Fruit fly (Drosophila melanogaster) whole organism, wandering third instar larva: Measurements from ENCODE around the gene CG12521.

Experiments used
- CG32264 ChIP-seq: fragments of 200-800 bp; sonication (Bioruptor generic); optimal IDR thresholded peaks from 2 replicates; lab custom pipeline; 2016; ENCODE audit warnings: missing biosample characterization, missing genetic modification characterization
- CG9705 ChIP-seq: fragments of 200-800 bp; sonication (Bioruptor generic); optimal IDR thresholded peaks from 2 replicates; lab custom pipeline; 2018; ENCODE audit warnings: missing biosample characterization, mild to moderate bottlenecking, missing genetic modification characterization
- CrebA ChIP-seq: fragments of 200-800 bp; sonication (Bioruptor generic); optimal IDR thresholded peaks from 2 replicates; lab custom pipeline; 2016; ENCODE audit warnings: missing biosample characterization, mild to moderate bottlenecking, missing genetic modification characterization, borderline replicate concordance
- Dfd ChIP-seq: fragments of >200 bp; optimal IDR thresholded peaks from 2 replicates; lab custom pipeline; 2017; ENCODE audit warnings: missing biosample characterization, missing genetic modification characterization
- Dif ChIP-seq: fragments of 200-275, 200-300 bp; sonication (Bioruptor generic); optimal IDR thresholded peaks from 2 replicates; lab custom pipeline; 2018; ENCODE audit warnings: missing biosample characterization, missing genetic modification characterization; ENCODE audit not compliant: partially characterized antibody
- GATAd ChIP-seq: sonication (Bioruptor generic); optimal IDR thresholded peaks from 2 replicates; lab custom pipeline; 2016; ENCODE audit warnings: missing biosample characterization, missing genetic modification characterization
- HLH106 ChIP-seq: fragments of 200-800 bp; optimal IDR thresholded peaks from 3 replicates; lab custom pipeline; 2019; ENCODE audit warnings: missing biosample characterization, mild to moderate bottlenecking, missing genetic modification characterization, moderate library complexity
- Hnf4 ChIP-seq: fragments of 200-800 bp; sonication (Bioruptor generic); optimal IDR thresholded peaks from 2 replicates; lab custom pipeline; 2016; ENCODE audit warnings: missing biosample characterization, mild to moderate bottlenecking, missing genetic modification characterization
- Hr83 ChIP-seq: fragments of 200-300 bp; sonication (Bioruptor generic); optimal IDR thresholded peaks from 2 replicates; lab custom pipeline; 2016; ENCODE audit warnings: missing biosample characterization, mild to moderate bottlenecking, missing genetic modification characterization, moderate library complexity; ENCODE audit not compliant: poor library complexity, severe bottlenecking
- Mio ChIP-seq: sonication (Bioruptor generic); optimal IDR thresholded peaks from 2 replicates; lab custom pipeline; 2016; ENCODE audit warnings: missing biosample characterization, missing genetic modification characterization
- Myc ChIP-seq: fragments of >200 bp; optimal IDR thresholded peaks from 2 replicates; lab custom pipeline; 2017
- N ChIP-seq: fragments of >200 bp; optimal IDR thresholded peaks from 2 replicates; lab custom pipeline; 2018; ENCODE audit warnings: missing biosample characterization, missing external identifiers, missing genetic modification characterization
- Sp1 ChIP-seq: fragments of 200-800 bp; sonication (Bioruptor generic); optimal IDR thresholded peaks from 3 replicates; lab custom pipeline; 2019; ENCODE audit warnings: missing biosample characterization, mild to moderate bottlenecking, missing genetic modification characterization, moderate library complexity
- br ChIP-seq: fragments of 200-800 bp; sonication (Bioruptor generic); optimal IDR thresholded peaks from 2 replicates; lab custom pipeline; 2016; ENCODE audit warnings: missing biosample characterization, missing genetic modification characterization
- dl ChIP-seq, 2 experiments: fragments of 175-275, 200-275 bp in 1 of 2; fragments of 200-275 bp in 1 of 2; sonication (Bioruptor generic); optimal IDR thresholded peaks; lab custom pipeline; 2018; ENCODE audit warnings: mild to moderate bottlenecking in 2 of 2, missing biosample characterization in 2 of 2, missing genetic modification characterization in 2 of 2, moderate library complexity in 2 of 2; ENCODE audit not compliant: partially characterized antibody in 2 of 2, insufficient read depth in 1 of 2
- dmrt93B ChIP-seq: fragments of 200-800 bp; sonication (Bioruptor generic); optimal IDR thresholded peaks from 2 replicates; lab custom pipeline; 2018; ENCODE audit warnings: missing biosample characterization, mild to moderate bottlenecking, missing genetic modification characterization
- dsf ChIP-seq: sonication (Bioruptor generic); optimal IDR thresholded peaks from 2 replicates; lab custom pipeline; 2016; ENCODE audit warnings: missing biosample characterization, missing genetic modification characterization, borderline replicate concordance
- ey ChIP-seq: fragments of 200-800 bp; sonication (Bioruptor generic); optimal IDR thresholded peaks from 2 replicates; lab custom pipeline; 2016; ENCODE audit warnings: missing biosample characterization, missing genetic modification characterization
- foxo ChIP-seq, 2 experiments: fragments of 200-800 bp; sonication (Bioruptor generic); optimal IDR thresholded peaks; 2 replicates in 1 of 2; 3 replicates in 1 of 2; lab custom pipeline; 2016 to 2017; ENCODE audit warnings: missing biosample characterization in 2 of 2, missing genetic modification characterization in 2 of 2
- fru ChIP-seq: fragments of 200-800 bp; sonication (Bioruptor generic); optimal IDR thresholded peaks from 3 replicates; lab custom pipeline; 2016; ENCODE audit warnings: missing biosample characterization, mild to moderate bottlenecking, missing genetic modification characterization
- h ChIP-seq: fragments of 200-800 bp; sonication (Bioruptor generic); optimal IDR thresholded peaks from 3 replicates; lab custom pipeline; 2016; ENCODE audit warnings: missing biosample characterization, mild to moderate bottlenecking, missing genetic modification characterization
- jim ChIP-seq: fragments of 175-275, 200-325 bp; sonication (Bioruptor generic); optimal IDR thresholded peaks from 2 replicates; lab custom pipeline; 2016; ENCODE audit warnings: missing biosample characterization, mild to moderate bottlenecking, missing genetic modification characterization
- lola ChIP-seq: fragments of >200 bp; optimal IDR thresholded peaks from 2 replicates; lab custom pipeline; 2017; ENCODE audit warnings: missing biosample characterization, missing genetic modification characterization
- psq ChIP-seq: fragments of 200-800 bp; sonication (Bioruptor generic); optimal IDR thresholded peaks from 3 replicates; lab custom pipeline; 2017; ENCODE audit warnings: missing biosample characterization, mild to moderate bottlenecking, missing genetic modification characterization, moderate library complexity
- rgr ChIP-seq: fragments of 200-800 bp; sonication (Bioruptor generic); optimal IDR thresholded peaks from 3 replicates; lab custom pipeline; 2016; ENCODE audit warnings: missing biosample characterization, mild to moderate bottlenecking, missing genetic modification characterization
- sage ChIP-seq: fragments of 200-800 bp; sonication (Bioruptor generic); optimal IDR thresholded peaks from 2 replicates; lab custom pipeline; 2016; ENCODE audit warnings: missing biosample characterization, mild to moderate bottlenecking, missing genetic modification characterization
- sv ChIP-seq: fragments of 200-800 bp; sonication (Bioruptor generic); optimal IDR thresholded peaks from 3 replicates; lab custom pipeline; 2016; ENCODE audit warnings: missing biosample characterization, missing genetic modification characterization
- tai ChIP-seq: sonication (Bioruptor generic); optimal IDR thresholded peaks from 2 replicates; lab custom pipeline; 2016; ENCODE audit warnings: missing biosample characterization, missing genetic modification characterization
- usp ChIP-seq: fragments of >200 bp; optimal IDR thresholded peaks from 2 replicates; lab custom pipeline; 2017; ENCODE audit warnings: missing biosample characterization, missing genetic modification characterization
- woc ChIP-seq: sonication (Bioruptor generic); optimal IDR thresholded peaks from 2 replicates; lab custom pipeline; 2016; ENCODE audit warnings: missing biosample characterization, mild to moderate bottlenecking, missing genetic modification characterization

CG12521 gene

dm6 chr3L:11847703-11848102, at the start of gene CG12521:
TSS of gene CG12521 (minus strand) at chr3L:11847803.
- TF ChIP-seq ey (GFP tag; lab: Kevin White, UChicago), result no peak

DNA sequence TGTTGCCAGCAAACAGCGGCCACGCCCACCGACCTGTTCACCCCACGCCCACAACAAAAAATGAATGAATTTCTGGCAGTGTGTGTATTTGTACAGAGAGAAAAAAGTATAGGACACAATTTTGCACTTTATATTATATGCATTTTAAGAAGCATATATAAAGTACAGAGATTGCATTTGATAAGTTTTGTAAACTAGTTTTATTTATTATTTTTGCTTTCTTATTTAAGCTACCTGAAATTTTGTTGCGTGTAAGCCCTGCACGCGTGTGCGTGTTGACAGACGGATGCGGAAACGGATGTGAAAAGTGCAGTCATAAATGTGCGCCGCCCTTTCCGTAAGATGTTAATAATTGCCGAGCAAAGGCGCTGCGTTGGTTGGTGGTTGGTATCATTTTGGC, 49.2 kb upstream of the CG12521 start:
- TF ChIP-seq foxo (GFP tag; optimal IDR thresholded peaks at IDR 0.05; lab: Kevin White, UChicago) (peak in 1 of 2 experiments; percentile 12), h (GFP tag; lab: Kevin White, UChicago) (peak; percentile 8), fru (peak; percentile 23), rgr (GFP tag; lab: Kevin White, UChicago) (peak; percentile 15), ey (GFP tag; lab: Kevin White, UChicago) (peak; percentile 13), Mio (GFP tag; lab: Kevin White, UChicago) (no peak), Dif (no peak), HLH106 (peak; percentile 25)

DNA sequence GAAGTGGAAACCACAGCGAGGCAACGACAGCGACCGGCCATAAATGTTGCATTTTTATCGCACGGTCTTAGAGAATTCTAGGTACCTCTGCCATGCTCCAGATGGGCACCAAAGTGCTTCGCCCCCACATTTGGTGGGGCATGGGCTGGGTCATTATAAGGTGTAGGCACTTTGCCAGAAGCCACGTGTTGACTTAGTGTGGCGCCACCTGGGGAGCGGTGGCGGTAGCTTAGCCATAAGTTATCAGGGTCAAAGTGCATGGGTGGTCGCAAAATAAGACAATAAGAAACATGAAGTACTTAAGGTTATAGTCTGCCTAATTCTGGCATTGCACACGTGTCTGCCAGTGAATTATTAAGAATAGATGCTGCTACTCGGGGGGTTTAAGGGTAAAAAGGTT, 45.2 kb upstream of the CG12521 start:
- TF ChIP-seq Sp1 (GFP tag; lab: Kevin White, UChicago) (no peak), woc (GFP tag; lab: Kevin White, UChicago) (no peak), foxo (GFP tag; optimal IDR thresholded peaks at IDR 0.05; lab: Kevin White, UChicago) (no peak), psq (GFP tag; lab: Kevin White, UChicago) (no peak), Hr83 (GFP tag; lab: Kevin White, UChicago) (no peak), h (GFP tag; lab: Kevin White, UChicago) (no peak), dsf (GFP tag; lab: Kevin White, UChicago) (no peak), dl (GFP tag; optimal IDR thresholded peaks at IDR 0.05; lab: Kevin White, UChicago; ENCODE audit: insufficient read depth in 1 of 2, partially characterized antibody in 2 of 2) (no peak), dmrt93B (GFP tag; lab: Kevin White, UChicago) (no peak), lola (GFP tag; lab: Kevin White, UChicago) (no peak), Myc (lab: Kevin White, UChicago) (no peak), GATAd (GFP tag; lab: Kevin White, UChicago) (no peak), Hnf4 (no peak), sage (GFP tag; lab: Kevin White, UChicago) (no peak), sv (GFP tag; lab: Kevin White, UChicago) (no peak), jim (GFP tag; lab: Kevin White, UChicago) (no peak), tai (GFP tag; lab: Kevin White, UChicago) (no peak), Dfd (GFP tag; lab: Kevin White, UChicago) (no peak), CG9705 (GFP tag; lab: Kevin White, UChicago) (no peak), Mio (GFP tag; lab: Kevin White, UChicago) (no peak)

DNA sequence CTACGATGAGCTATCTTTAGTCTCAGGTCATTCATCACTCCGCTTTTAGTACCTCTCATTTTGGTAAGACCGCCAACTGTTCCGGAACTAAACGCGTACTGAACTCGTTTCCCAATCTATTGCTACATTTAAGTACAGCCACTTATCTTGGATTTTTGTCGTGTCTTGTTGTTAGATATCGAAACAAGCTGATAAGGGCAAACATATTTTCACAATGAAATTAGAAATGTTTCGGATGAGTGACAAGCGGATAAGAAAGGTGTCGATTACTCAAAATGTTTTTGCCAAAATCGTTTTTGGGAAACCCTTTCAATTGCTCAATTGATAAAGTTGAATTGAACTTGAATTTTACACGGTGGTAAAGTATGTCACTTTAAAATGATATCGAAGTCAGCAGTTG, 41.3 kb upstream of the CG12521 start, which contains the start of gene CG5897:
Gene CG5897, minus strand, starts transcription at position 101 of the 400 bp plus-strand sequence.
- TF ChIP-seq Mio (GFP tag; lab: Kevin White, UChicago) (no peak), rgr (GFP tag; lab: Kevin White, UChicago) (no peak), ey (GFP tag; lab: Kevin White, UChicago) (no peak), usp (GFP tag; lab: Kevin White, UChicago) (no peak), N (no peak)

DNA sequence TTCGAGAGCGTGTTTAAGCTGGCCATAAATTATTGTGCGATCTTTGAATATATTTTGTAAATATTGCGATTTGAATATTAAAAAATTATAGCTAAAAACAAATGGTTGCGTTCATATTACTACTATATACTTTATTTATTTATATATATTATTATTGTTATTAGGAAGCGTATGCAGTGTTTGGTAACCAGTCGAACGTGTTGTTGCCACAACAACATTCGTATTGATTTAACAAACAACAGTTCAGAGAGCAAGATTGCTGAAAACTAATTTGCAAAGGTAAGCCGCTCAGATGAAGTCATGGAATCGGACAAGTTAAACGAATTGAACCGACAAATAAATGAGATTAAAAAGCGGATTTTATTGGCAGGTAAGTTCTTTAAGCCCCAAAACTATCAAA, 33.5 kb upstream of the CG12521 start, which contains the start of gene CCDC151:
Gene CCDC151, plus strand, starts transcription at position 301 of the 400 bp plus-strand sequence.
- TF ChIP-seq CG32264 (no peak), Dfd (GFP tag; lab: Kevin White, UChicago) (no peak), CrebA (GFP tag; lab: Kevin White, UChicago) (no peak), woc (GFP tag; lab: Kevin White, UChicago) (no peak), dl (GFP tag; optimal IDR thresholded peaks at IDR 0.05; lab: Kevin White, UChicago; ENCODE audit: insufficient read depth in 1 of 2, partially characterized antibody in 2 of 2) (no peak), jim (GFP tag; lab: Kevin White, UChicago) (no peak), br (no peak), dsf (GFP tag; lab: Kevin White, UChicago) (no peak)
